Worm (Caenorhabditis elegans): Measurements from ENCODE around the gene ife-1.

Gene ife-1

ce11 chrIII:13370980-13371379 lies 27.8 kb downstream of the ife-1 start, which contains the start of gene T03F6.9:
Gene T03F6.9, minus strand, starts transcription at chrIII:13371080.
- TF ChIP-seq ceh-44 (GFP tag; IDR thresholded peaks at IDR 0.05) = no peak
- no peak for TF ChIP-seq snpc-4 (tag; optimal IDR thresholded peaks at IDR 0.05)
- no peak for TF ChIP-seq lin-39 (tag; optimal IDR thresholded peaks at IDR 0.05)
- no peak for TF ChIP-seq ceh-32 (tag; optimal IDR thresholded peaks at IDR 0.05; ENCODE audit: poor library complexity)
- no peak for TF ChIP-seq ZK337.2 (GFP tag; IDR thresholded peaks at IDR 0.05)
- TF ChIP-seq egl-27 (tag; optimal IDR thresholded peaks at IDR 0.05) = no peak
- no peak for TF ChIP-seq daf-12 (tag; optimal IDR thresholded peaks at IDR 0.05)
- no peak for TF ChIP-seq zip-2 (tag; optimal IDR thresholded peaks at IDR 0.05)
- no peak for TF ChIP-seq Y5F2A.4 (GFP tag; optimal IDR thresholded peaks at IDR 0.05)
- no peak for TF ChIP-seq nhr-76 (tag; optimal IDR thresholded peaks at IDR 0.05)
- no peak for TF ChIP-seq R02D3.7 (tag; optimal IDR thresholded peaks at IDR 0.05)
- TF ChIP-seq madf-5 (GFP tag; IDR thresholded peaks at IDR 0.05) = no peak
- TF ChIP-seq fkh-10 (GFP tag; optimal IDR thresholded peaks at IDR 0.05) = no peak
- TF ChIP-seq attf-4 (tag; optimal IDR thresholded peaks at IDR 0.05) = no peak
- TF ChIP-seq dmd-6 (GFP tag; IDR thresholded peaks at IDR 0.05) = no peak

DNA sequence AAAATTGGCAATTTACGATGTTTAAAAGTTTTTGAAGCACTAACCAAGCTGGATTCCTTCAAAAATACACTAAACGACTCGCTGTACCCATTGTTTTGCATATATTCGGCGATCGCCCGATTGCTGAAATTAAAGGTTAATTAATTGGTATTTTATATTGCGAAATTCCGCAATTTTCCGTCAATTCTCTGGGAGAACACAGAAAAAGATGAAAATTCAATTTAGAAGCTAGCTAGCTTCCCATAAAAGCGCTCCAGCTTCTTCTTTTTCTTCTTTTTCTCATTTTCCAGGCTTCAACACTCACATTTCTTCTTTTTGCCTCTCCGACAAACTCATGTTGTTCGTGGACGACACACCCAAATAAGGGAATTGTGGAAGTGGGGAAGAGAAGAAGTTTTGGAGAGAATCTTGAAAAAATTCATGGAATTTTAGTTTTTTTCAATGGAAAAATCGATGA lies 33.1 kb downstream of the ife-1 start, which contains the start of gene lis-1:
Gene lis-1 (minus strand): TSS at position 407 of the 457 bp plus-strand sequence.
- TF ChIP-seq lin-39 (tag; optimal IDR thresholded peaks at IDR 0.05) (no peak), aly-2 (tag; optimal IDR thresholded peaks at IDR 0.05) (no peak), zfp-3 (GFP tag; conservative IDR thresholded peaks at IDR 0.05) (no peak), ctbp-1 (GFP tag; IDR thresholded peaks at IDR 0.05) (peak; percentile 51; the same call in 1 of the 2 replicates), mdt-29 (GFP tag; IDR thresholded peaks at IDR 0.05) (no peak), F49E8.2 (tag; optimal IDR thresholded peaks at IDR 0.05; ENCODE audit: borderline replicate concordance) (no peak), Y48G9A.11 (GFP tag; IDR thresholded peaks at IDR 0.05) (no peak), F44E2.7 (GFP tag; IDR thresholded peaks at IDR 0.05) (no peak), ceh-32 (tag; optimal IDR thresholded peaks at IDR 0.05; ENCODE audit: poor library complexity) (no peak), lsy-2 (tag; optimal IDR thresholded peaks at IDR 0.05) (peak in 1 of 2 experiments; percentile 5), rbr-2 (tag; optimal IDR thresholded peaks at IDR 0.05) (no peak), ceh-28 (tag; optimal IDR thresholded peaks at IDR 0.05) (no peak), ceh-62 (tag; optimal IDR thresholded peaks at IDR 0.05) (no peak), ces-1 (GFP tag; optimal IDR thresholded peaks at IDR 0.05) (peak; percentile 55), fos-1 (tag; optimal IDR thresholded peaks at IDR 0.05) (no peak), Y105C5A.15 (GFP tag; IDR thresholded peaks at IDR 0.05) (no peak), unc-62 (GFP tag; optimal IDR thresholded peaks at IDR 0.05 in 1 of 2) (no peak), unc-62 (tag; optimal IDR thresholded peaks at IDR 0.05) (no peak), zip-2 (tag; optimal IDR thresholded peaks at IDR 0.05) (no peak), ztf-7 (tag; optimal IDR thresholded peaks at IDR 0.05) (no peak), T20F7.1 (GFP tag; optimal IDR thresholded peaks at IDR 0.05) (no peak), nhr-111 (GFP tag; optimal IDR thresholded peaks at IDR 0.05) (no peak), ZK546.5 (tag; optimal IDR thresholded peaks at IDR 0.05) (no peak)

- peak; percentile 54 for TF ChIP-seq set-16 (GFP tag; IDR thresholded peaks at IDR 0.05)
- TF ChIP-seq hif-1 (tag; optimal IDR thresholded peaks at IDR 0.05) = peak in 1 of 2 experiments; percentile 55
- peak; percentile 79 for TF ChIP-seq pqm-1 (tag; optimal IDR thresholded peaks at IDR 0.05)
- no peak for TF ChIP-seq F26F4.8 (GFP tag; conservative IDR thresholded peaks at IDR 0.05)
- no peak for TF ChIP-seq nhr-41 (GFP tag; IDR thresholded peaks at IDR 0.05)
- TF ChIP-seq lsy-2 (tag; optimal IDR thresholded peaks at IDR 0.05) = peak in 1 of 2 experiments; percentile 55
- TF ChIP-seq lin-1 (GFP tag; IDR thresholded peaks at IDR 0.05) = no peak
- TF ChIP-seq skn-1 (tag; optimal IDR thresholded peaks at IDR 0.05) = no peak
- no peak for TF ChIP-seq spr-3 (GFP tag; optimal IDR thresholded peaks at IDR 0.05)
- TF ChIP-seq mes-2 (tag; optimal IDR thresholded peaks at IDR 0.05; ENCODE audit: poor library complexity, severe bottlenecking) = peak; percentile 50
- no peak for TF ChIP-seq gei-8 (GFP tag; optimal IDR thresholded peaks at IDR 0.05)
- no peak for TF ChIP-seq zfp-3 (GFP tag; conservative IDR thresholded peaks at IDR 0.05)
- TF ChIP-seq dmd-9 (GFP tag; IDR thresholded peaks at IDR 0.05) = no peak
- no peak for TF ChIP-seq lin-39 (tag; optimal IDR thresholded peaks at IDR 0.05)
- no peak for TF ChIP-seq ces-1 (GFP tag; optimal IDR thresholded peaks at IDR 0.05)
- TF ChIP-seq D1046.2 (GFP tag; IDR thresholded peaks at IDR 0.05) = no peak
- TF ChIP-seq saeg-2 (GFP tag; IDR thresholded peaks at IDR 0.05) = no peak
- peak; percentile 51 for TF ChIP-seq nhr-77 (tag; optimal IDR thresholded peaks at IDR 0.05)
- TF ChIP-seq nhr-102 (tag; optimal IDR thresholded peaks at IDR 0.05) = no peak
- no peak for TF ChIP-seq nhr-11 (tag; optimal IDR thresholded peaks at IDR 0.05)
Measured at ce11 chrIII:13377249-13377648, 34.0 kb downstream of the ife-1 start.
